Worm (Caenorhabditis elegans) whole organism, late embryonic: Measurements from ENCODE around the gene emb-27.

ENCODE experiments used
- Y22D7AL.16 ChIP-seq: sonication (generic microtip); optimal IDR thresholded peaks from 2 replicates; lab custom pipeline; 2016; ENCODE audit warnings: missing genetic modification characterization, missing compliant biosample characterization
- ceh-30 ChIP-seq: fragments of 150-350 bp; optimal IDR thresholded peaks from 2 replicates; lab custom pipeline; 2014; ENCODE audit warnings: missing biosample characterization, missing genetic modification characterization
- ceh-6 ChIP-seq: fragments of 200-800 bp; sonication (Bioruptor generic); optimal IDR thresholded peaks from 2 replicates; lab custom pipeline; 2018; ENCODE audit warnings: mild to moderate bottlenecking, missing genetic modification characterization, missing compliant biosample characterization
- eyg-1 ChIP-seq: sonication (generic microtip); optimal IDR thresholded peaks from 2 replicates; lab custom pipeline; 2016; ENCODE audit warnings: missing genotype, missing genetic modification characterization, missing compliant biosample characterization
- hlh-13 ChIP-seq: fragments of 200-800 bp; sonication (Bioruptor generic); optimal IDR thresholded peaks from 2 replicates; lab custom pipeline; 2018; ENCODE audit warnings: mild to moderate bottlenecking, missing genetic modification characterization, missing compliant biosample characterization
- madf-2 ChIP-seq: sonication (generic microtip); optimal IDR thresholded peaks from 2 replicates; lab custom pipeline; 2017; ENCODE audit warnings: missing genetic modification characterization, missing compliant biosample characterization
- pag-3 ChIP-seq: sonication (generic microtip); optimal IDR thresholded peaks from 2 replicates; lab custom pipeline; 2016; ENCODE audit warnings: missing compliant biosample characterization, missing genetic modification characterization, borderline replicate concordance
- pax-1 ChIP-seq: fragments of 150-350 bp; optimal IDR thresholded peaks from 2 replicates; lab custom pipeline; 2014; ENCODE audit warnings: missing biosample characterization, missing genetic modification characterization
- pha-4 ChIP-seq: fragments of 150-350 bp; optimal IDR thresholded peaks from 2 replicates; lab custom pipeline; 2018; ENCODE audit warnings: missing biosample characterization, missing genetic modification reagents, missing genetic modification characterization
- pqm-1 ChIP-seq: sonication (generic microtip); optimal IDR thresholded peaks from 2 replicates; lab custom pipeline; 2016; ENCODE audit warnings: missing genetic modification characterization, missing compliant biosample characterization
- tbx-7 ChIP-seq: sonication (generic microtip); optimal IDR thresholded peaks from 2 replicates; lab custom pipeline; 2016; ENCODE audit warnings: missing genotype, missing genetic modification characterization, missing compliant biosample characterization

The emb-27 gene

ce11 chrII:8112063-8112462, 49.9 kb downstream of the emb-27 start, which contains the start of gene lron-4:
lron-4 (minus strand) TSS chrII:8112163.
- no peak for TF ChIP-seq pag-3 (tag; lab: Kevin White, UChicago)
- no peak for TF ChIP-seq ceh-30
- no peak for TF ChIP-seq Y22D7AL.16 (tag; lab: Kevin White, UChicago)
- TF ChIP-seq pax-1 (tag; lab: Kevin White, UChicago): no peak
- TF ChIP-seq madf-2 (tag; lab: Kevin White, UChicago): no peak
- TF ChIP-seq pha-4 (tag; lab: Kevin White, UChicago): no peak
- no peak for TF ChIP-seq ceh-6 (GFP tag; lab: Kevin White, UChicago)
- no peak for TF ChIP-seq hlh-13 (GFP tag; lab: Kevin White, UChicago)
- TF ChIP-seq pqm-1 (tag; lab: Kevin White, UChicago): no peak
- no peak for TF ChIP-seq tbx-7 (tag; lab: Kevin White, UChicago)
- no peak for TF ChIP-seq eyg-1 (tag; lab: Kevin White, UChicago)
- TF ChIP-seq, all 69 proteins: peak for 0
